Worm (Caenorhabditis elegans): ENCODE data around the gene acr-7.

ce11 chrII:7816163-7816776 is 33.3 kb downstream of the acr-7 start, which contains the start of gene cki-2:
- TF ChIP-seq hlh-30 (tag; optimal IDR thresholded peaks at IDR 0.05; ENCODE audit: insufficient read depth): no peak
- no peak for TF ChIP-seq C38D4.7 (GFP tag; optimal IDR thresholded peaks at IDR 0.05)
- no peak for TF ChIP-seq ets-4 (tag; optimal IDR thresholded peaks at IDR 0.05)
- no peak for TF ChIP-seq gmeb-2 (tag; optimal IDR thresholded peaks at IDR 0.05)
- TF ChIP-seq pha-2 (tag; optimal IDR thresholded peaks at IDR 0.05): no peak
- TF ChIP-seq elt-2 (tag; optimal IDR thresholded peaks at IDR 0.05): no peak
- TF ChIP-seq pag-3 (tag; optimal IDR thresholded peaks at IDR 0.05; ENCODE audit: borderline replicate concordance): no peak
- TF ChIP-seq ama-1 (optimal IDR thresholded peaks at IDR 0.05): no peak
- TF ChIP-seq unc-42 (tag; optimal IDR thresholded peaks at IDR 0.05): peak; percentile 38
- TF ChIP-seq dmd-4 (tag; optimal IDR thresholded peaks at IDR 0.05; ENCODE audit: borderline replicate concordance): no peak
- TF ChIP-seq tbx-7 (tag; optimal IDR thresholded peaks at IDR 0.05): no peak
